Fruit fly (Drosophila melanogaster) whole organism, embryonic: Measurements from ENCODE around the gene stnB.
A peak's percentile ranks its signal among the peaks of the same experiment; 100 is the strongest.

Source experiments
- BtbVII ChIP-seq: fragments of 200-800 bp; sonication (Bioruptor generic); optimal IDR thresholded peaks from 3 replicates; lab custom pipeline; 2017; ENCODE audit warnings: missing biosample characterization, mild to moderate bottlenecking, missing genetic modification characterization
- CG10209 ChIP-seq: fragments of 200-800 bp; sonication (Bioruptor generic); optimal IDR thresholded peaks from 3 replicates; lab custom pipeline; 2017; ENCODE audit warnings: missing biosample characterization, mild to moderate bottlenecking, missing genetic modification characterization, missing genetic modification reagents
- CG10267 ChIP-seq: fragments of 200-800 bp; sonication (Bioruptor generic); optimal IDR thresholded peaks from 2 replicates; lab custom pipeline; 2018; ENCODE audit warnings: missing biosample characterization, mild to moderate bottlenecking, missing genetic modification characterization, moderate library complexity
- CG10366 ChIP-seq: fragments of 200-800 bp; sonication (Bioruptor generic); IDR thresholded peaks from 2 replicates; pipeline ENCODE4 v1.3.6; 2022; ENCODE audit warnings: missing biosample characterization, missing genetic modification characterization
- CG13287 ChIP-seq: fragments of 200-800 bp; sonication (Bioruptor generic); IDR thresholded peaks from 2 replicates; pipeline ENCODE4 v1.3.6; 2022; ENCODE audit warnings: missing biosample characterization, missing genetic modification characterization; ENCODE audit not compliant: partially characterized antibody
- CG13894 ChIP-seq: fragments of 200-800 bp; sonication (Bioruptor generic); optimal IDR thresholded peaks from 3 replicates; lab custom pipeline; 2018; ENCODE audit warnings: missing biosample characterization, mild to moderate bottlenecking, missing genetic modification characterization, moderate library complexity
- CG2116 ChIP-seq: fragments of 200-800 bp; sonication (Bioruptor generic); optimal IDR thresholded peaks from 3 replicates; lab custom pipeline; 2018; ENCODE audit warnings: missing biosample characterization, mild to moderate bottlenecking, missing genetic modification characterization
- CG2120 ChIP-seq: fragments of 200-800 bp; sonication (Bioruptor generic); optimal IDR thresholded peaks from 3 replicates; lab custom pipeline; 2016; ENCODE audit warnings: missing biosample characterization, missing genetic modification characterization
- CG31365 ChIP-seq: fragments of 200-800 bp; sonication (Bioruptor generic); optimal IDR thresholded peaks from 2 replicates; lab custom pipeline; 2018; ENCODE audit warnings: missing biosample characterization, mild to moderate bottlenecking, missing genetic modification characterization
- CG32532 ChIP-seq: fragments of 200-800 bp; sonication (Bioruptor generic); IDR thresholded peaks from 2 replicates; pipeline ENCODE4 v1.3.6; 2022; ENCODE audit warnings: missing biosample characterization, missing genetic modification characterization
- CG3281 ChIP-seq: fragments of 200-800 bp; sonication (Bioruptor generic); optimal IDR thresholded peaks from 3 replicates; lab custom pipeline; 2017; ENCODE audit warnings: missing biosample characterization, mild to moderate bottlenecking, missing genetic modification characterization
- CG3995 ChIP-seq: fragments of 200-800 bp; sonication (Bioruptor generic); optimal IDR thresholded peaks from 3 replicates; lab custom pipeline; 2016; ENCODE audit warnings: missing biosample characterization, missing genetic modification characterization
- CG5180 ChIP-seq: fragments of 200-800 bp; sonication (Bioruptor generic); optimal IDR thresholded peaks from 3 replicates; lab custom pipeline; 2017; ENCODE audit warnings: missing biosample characterization, missing genetic modification characterization, mild to moderate bottlenecking, moderate library complexity, missing genetic modification reagents
- CG6689 ChIP-seq: fragments of 200-800 bp; sonication (Bioruptor generic); IDR thresholded peaks from 2 replicates; pipeline ENCODE4 v1.3.6; 2022; ENCODE audit warnings: missing biosample characterization, missing genetic modification characterization
- CG6791 ChIP-seq: fragments of 200-800 bp; sonication (Bioruptor generic); IDR thresholded peaks from 3 replicates; pipeline ENCODE4 v1.3.6; 2022; ENCODE audit warnings: missing biosample characterization, missing genetic modification characterization; ENCODE audit not compliant: partially characterized antibody
- CG7556 ChIP-seq: fragments of 200-800 bp; sonication (Bioruptor generic); optimal IDR thresholded peaks from 2 replicates; lab custom pipeline; 2017; ENCODE audit warnings: missing biosample characterization, mild to moderate bottlenecking, missing genetic modification characterization
- CG7839 ChIP-seq: fragments of 200-800 bp; sonication (Bioruptor generic); optimal IDR thresholded peaks from 3 replicates; lab custom pipeline; 2018; ENCODE audit warnings: missing biosample characterization, mild to moderate bottlenecking, missing genetic modification characterization, moderate library complexity
- D19A ChIP-seq: fragments of 200-800 bp; optimal IDR thresholded peaks from 3 replicates; lab custom pipeline; 2019; ENCODE audit warnings: missing biosample characterization, mild to moderate bottlenecking, missing genetic modification characterization, moderate library complexity
- E2f2 ChIP-seq: fragments of 200-800 bp; sonication (Bioruptor generic); IDR thresholded peaks from 2 replicates; pipeline ENCODE4 v1.3.6; 2022; ENCODE audit warnings: missing biosample characterization, missing genetic modification characterization
- Elba2 ChIP-seq: fragments of 200-800 bp; sonication (Bioruptor generic); optimal IDR thresholded peaks from 3 replicates; lab custom pipeline; 2016; ENCODE audit warnings: missing biosample characterization, missing genetic modification characterization
- Ets97D ChIP-seq: fragments of 200-800 bp; sonication (Bioruptor generic); optimal IDR thresholded peaks from 3 replicates; lab custom pipeline; 2016; ENCODE audit warnings: missing biosample characterization, missing genetic modification characterization
- HHEX ChIP-seq: fragments of 200-800 bp; sonication (Bioruptor generic); optimal IDR thresholded peaks from 3 replicates; lab custom pipeline; 2017; ENCODE audit warnings: missing biosample characterization, mild to moderate bottlenecking, missing genetic modification characterization, missing genetic modification reagents
- HmgD ChIP-seq: fragments of 200-800 bp; sonication (Bioruptor generic); optimal IDR thresholded peaks from 3 replicates; lab custom pipeline; 2016; ENCODE audit warnings: missing biosample characterization, missing genetic modification characterization
- Kr ChIP-seq: fragments of 200-800 bp; sonication (Bioruptor generic); optimal IDR thresholded peaks from 2 replicates; lab custom pipeline; 2017; ENCODE audit warnings: missing biosample characterization, mild to moderate bottlenecking, missing genetic modification characterization
- Lhr ChIP-seq: fragments of 200-800 bp; sonication (Bioruptor generic); optimal IDR thresholded peaks from 3 replicates; lab custom pipeline; 2017; ENCODE audit warnings: mild to moderate bottlenecking, missing biosample characterization, missing genetic modification reagents, missing genetic modification characterization
- Med ChIP-seq: fragments of 200-800 bp; sonication (Bioruptor generic); peaks from one replicate; lab custom pipeline; 2016; ENCODE audit warnings: missing biosample characterization, missing genetic modification characterization, mild to moderate bottlenecking, inconsistent platforms, moderate library complexity
- Nf-YC ChIP-seq: fragments of 200-800 bp; optimal IDR thresholded peaks from 3 replicates; lab custom pipeline; 2019; ENCODE audit warnings: missing biosample characterization, mild to moderate bottlenecking, missing genetic modification characterization, moderate library complexity
- Rfx ChIP-seq: fragments of 200-800 bp; sonication (Bioruptor generic); IDR thresholded peaks from 2 replicates; pipeline ENCODE4 v1.3.6; 2022; ENCODE audit warnings: missing biosample characterization, missing genetic modification characterization
- Sin3A ChIP-seq: fragments of >200 bp; optimal IDR thresholded peaks from 2 replicates; lab custom pipeline; 2018
- Sry-δ ChIP-seq: fragments of 200-800 bp; sonication (Bioruptor generic); optimal IDR thresholded peaks from 2 replicates; lab custom pipeline; 2016; ENCODE audit warnings: missing biosample characterization, missing genetic modification characterization
- Ssrp ChIP-seq: fragments of 200-800 bp; sonication (Bioruptor generic); optimal IDR thresholded peaks from 2 replicates; lab custom pipeline; 2018; ENCODE audit warnings: missing biosample characterization, mild to moderate bottlenecking, missing genetic modification characterization, moderate library complexity
- Xbp1 ChIP-seq: fragments of 200-800 bp; sonication (Bioruptor generic); optimal IDR thresholded peaks from 3 replicates; lab custom pipeline; 2016; ENCODE audit warnings: missing biosample characterization, mild to moderate bottlenecking, missing genetic modification characterization
- ap ChIP-seq: fragments of 200-800 bp; sonication (Bioruptor generic); IDR thresholded peaks from 2 replicates; pipeline ENCODE4 v1.3.6; 2022; ENCODE audit warnings: missing biosample characterization, missing genetic modification characterization
- ara ChIP-seq: fragments of 200-800 bp; sonication (Bioruptor generic); IDR thresholded peaks from 2 replicates; pipeline ENCODE4 v1.3.6; 2022; ENCODE audit warnings: missing biosample characterization, missing genetic modification characterization
- ato ChIP-seq: fragments of 200-800 bp; sonication (Bioruptor generic); IDR thresholded peaks from 2 replicates; pipeline ENCODE4 v1.3.6; 2022; ENCODE audit warnings: missing biosample characterization, missing genetic modification characterization; ENCODE audit not compliant: partially characterized antibody
- bbx ChIP-seq: fragments of 200-800 bp; sonication (Bioruptor generic); IDR thresholded peaks from 2 replicates; pipeline ENCODE4 v1.3.6; 2022; ENCODE audit warnings: missing biosample characterization, missing genetic modification characterization; ENCODE audit not compliant: partially characterized antibody
- cwo ChIP-seq: fragments of 200-800 bp; sonication (Bioruptor generic); optimal IDR thresholded peaks from 3 replicates; lab custom pipeline; 2017; ENCODE audit warnings: missing biosample characterization, missing genetic modification characterization, mild to moderate bottlenecking, moderate library complexity, missing genetic modification reagents
- dmrt99B ChIP-seq: fragments of 200-800 bp; sonication (Bioruptor generic); optimal IDR thresholded peaks from 2 replicates; lab custom pipeline; 2018; ENCODE audit warnings: missing biosample characterization, mild to moderate bottlenecking, missing genetic modification characterization, moderate library complexity
- exex ChIP-seq: fragments of 200-800 bp; sonication (Bioruptor generic); optimal IDR thresholded peaks from 4 replicates; lab custom pipeline; 2018; ENCODE audit warnings: missing biosample characterization, mild to moderate bottlenecking, missing genetic modification characterization, moderate library complexity
- hkb ChIP-seq, 2 experiments: fragments of 200-800 bp in 1 of 2; fragments of >200 bp in 1 of 2; sonication (Bioruptor generic) in 1 of 2; IDR thresholded peaks in 1 of 2; optimal IDR thresholded peaks in 1 of 2; 2 replicates each; pipeline versions ENCODE4 v1.3.6 to Lab custom; 2017 to 2022; ENCODE audit warnings: missing biosample characterization in 1 of 2, missing genetic modification characterization in 1 of 2
- ind ChIP-seq: fragments of 200-800 bp; sonication (Bioruptor generic); optimal IDR thresholded peaks from 3 replicates; lab custom pipeline; 2016; ENCODE audit warnings: missing biosample characterization, missing genetic modification characterization
- kay ChIP-seq: fragments of 200-800 bp; sonication (Bioruptor generic); optimal IDR thresholded peaks from 2 replicates; lab custom pipeline; 2016; ENCODE audit warnings: missing biosample characterization, missing genetic modification characterization
- maf-S ChIP-seq: fragments of 200-800 bp; sonication (Bioruptor generic); optimal IDR thresholded peaks from 2 replicates; lab custom pipeline; 2016; ENCODE audit warnings: missing biosample characterization, missing genetic modification characterization
- mld ChIP-seq: fragments of 200-800 bp; sonication (Bioruptor generic); IDR thresholded peaks from 3 replicates; pipeline ENCODE4 v1.3.6; 2022; ENCODE audit warnings: missing biosample characterization, missing genetic modification characterization; ENCODE audit not compliant: partially characterized antibody
- nerfin-2 ChIP-seq: fragments of 200-800 bp; sonication (Bioruptor generic); IDR thresholded peaks from 2 replicates; pipeline ENCODE4 v1.3.6; 2022; ENCODE audit warnings: missing biosample characterization, missing genetic modification characterization; ENCODE audit not compliant: partially characterized antibody
- row ChIP-seq: fragments of 200-800 bp; sonication (Bioruptor generic); IDR thresholded peaks from 3 replicates; pipeline ENCODE4 v1.3.6; 2022; ENCODE audit warnings: missing biosample characterization, missing genetic modification characterization
- sens ChIP-seq: fragments of 200-800 bp; sonication (Bioruptor generic); peaks from one replicate; lab custom pipeline; 2016; ENCODE audit warnings: missing biosample characterization, missing genetic modification characterization
- ssp ChIP-seq: fragments of 200-800 bp; sonication (Bioruptor generic); IDR thresholded peaks from 2 replicates; pipeline ENCODE4 v1.3.6; 2022; ENCODE audit warnings: missing biosample characterization, missing genetic modification characterization
- tna ChIP-seq: fragments of 200-800 bp; sonication (Bioruptor generic); IDR thresholded peaks from 2 replicates; pipeline ENCODE4 v1.3.6; 2022; ENCODE audit warnings: missing biosample characterization, missing genetic modification characterization; ENCODE audit not compliant: partially characterized antibody
- toy ChIP-seq: fragments of 200-800 bp; sonication (Bioruptor generic); IDR thresholded peaks from 2 replicates; pipeline ENCODE4 v1.3.6; 2022; ENCODE audit warnings: missing biosample characterization, missing genetic modification characterization

Gene stnB

DNA sequence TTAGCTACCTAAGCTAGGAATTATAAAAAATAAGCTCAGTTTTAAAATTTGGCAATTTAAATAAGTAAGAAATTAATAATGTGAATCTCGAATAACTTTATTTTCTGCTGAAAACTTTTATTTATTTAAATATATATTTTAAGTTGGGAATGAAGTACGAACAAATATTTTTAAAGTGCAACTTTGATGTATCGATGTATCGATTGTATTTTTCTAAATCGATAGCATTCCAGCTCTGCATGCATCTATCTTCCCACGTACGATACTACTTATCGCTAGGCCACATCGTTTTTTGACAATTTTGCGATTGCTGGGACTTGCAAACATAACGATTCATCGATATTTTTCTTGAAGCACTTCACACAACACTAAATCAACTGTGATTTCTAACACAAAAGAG is 3.0 kb upstream of the stnB start (continued):
- TF ChIP-seq row (GFP tag; lab: Robert Waterston, UW), result peak; percentile 67
- peak; percentile 11 for TF ChIP-seq Nf-YC (tag; lab: Kevin White, UChicago)
- TF ChIP-seq CG3281, result peak; percentile 1
- TF ChIP-seq bbx, result peak; percentile 98
- peak; percentile 99 for TF ChIP-seq CG6791 (GFP tag; lab: Robert Waterston, UW)
- TF ChIP-seq CG5180 (GFP tag; lab: Kevin White, UChicago), result no peak
- peak; percentile 97 for TF ChIP-seq mld (GFP tag; lab: Robert Waterston, UW)
- TF ChIP-seq nerfin-2, result peak; percentile 97
- TF ChIP-seq Xbp1 (GFP tag; lab: Kevin White, UChicago), result peak; percentile 23
- peak; percentile 29 for TF ChIP-seq Ssrp (tag; lab: Kevin White, UChicago)
- no peak for TF ChIP-seq maf-S
- TF ChIP-seq CG10209, result no peak
- peak; percentile 22 for TF ChIP-seq CG10366 (GFP tag; lab: Robert Waterston, UW)
- TF ChIP-seq BtbVII (GFP tag; lab: Kevin White, UChicago), result no peak
- peak; percentile 56 for TF ChIP-seq CG32532 (GFP tag; lab: Robert Waterston, UW)
- no peak for TF ChIP-seq kay
- no peak for TF ChIP-seq exex
- TF ChIP-seq Kr, result no peak
- TF ChIP-seq Lhr (GFP tag; lab: Kevin White, UChicago), result no peak
- TF ChIP-seq Med (GFP tag; lab: Kevin White, UChicago), result peak; percentile 82
- no peak for TF ChIP-seq ind (GFP tag; lab: Kevin White, UChicago)
- peak; percentile 60 for TF ChIP-seq CG10267 (tag; lab: Kevin White, UChicago)
- peak; percentile 27 for TF ChIP-seq HmgD (GFP tag; lab: Kevin White, UChicago)
- TF ChIP-seq tna (GFP tag; lab: Robert Waterston, UW), result peak; percentile 98
- TF ChIP-seq Sry-δ, result peak; percentile 84
- TF ChIP-seq Ets97D (GFP tag; lab: Kevin White, UChicago), result peak; percentile 52
- TF ChIP-seq CG3995 (GFP tag; lab: Kevin White, UChicago), result peak; percentile 93
- 0 out of 2 replicates have a peak, but pooled peaks have one; percentile 11 for TF ChIP-seq ap (GFP tag; lab: Robert Waterston, UW)
- TF ChIP-seq Sin3A, result no peak
- peak; percentile 30 for TF ChIP-seq dmrt99B (tag; lab: Kevin White, UChicago)
- TF ChIP-seq CG13894 (tag; lab: Kevin White, UChicago), result peak; percentile 28
- no peak for TF ChIP-seq Elba2 (GFP tag; lab: Kevin White, UChicago)
- 0 out of 2 replicates have a peak, but pooled peaks have one; percentile 37 for TF ChIP-seq CG6689
- TF ChIP-seq ssp, result peak; percentile 38; the same call in 1 of the 2 replicates
- TF ChIP-seq sens (GFP tag; lab: Kevin White, UChicago), result peak; percentile 64
- TF ChIP-seq ato (GFP tag; lab: Robert Waterston, UW), result peak; percentile 95
- peak; percentile 22 for TF ChIP-seq CG7839 (tag; lab: Kevin White, UChicago)
- no peak for TF ChIP-seq CG31365 (tag; lab: Kevin White, UChicago)
- no peak for TF ChIP-seq cwo
- TF ChIP-seq ara (GFP tag; lab: Robert Waterston, UW), result no peak
- peak; percentile 84 for TF ChIP-seq CG2116 (GFP tag; lab: Kevin White, UChicago)
- TF ChIP-seq hkb (optimal IDR thresholded peaks at IDR 0.05; lab: Kevin White, UChicago), result no peak
- 0 out of 2 replicates have a peak, but pooled peaks have one; percentile 20 for TF ChIP-seq hkb (GFP tag; IDR thresholded peaks at IDR 0.05; lab: Robert Waterston, UW)
- peak; percentile 12 for TF ChIP-seq CG7556 (GFP tag; lab: Kevin White, UChicago)
- peak; percentile 64 for TF ChIP-seq Rfx (GFP tag; lab: Robert Waterston, UW)
- TF ChIP-seq CG2120, result peak; percentile 0
- TF ChIP-seq toy, result no peak
- peak; percentile 52 for TF ChIP-seq E2f2 (GFP tag; lab: Robert Waterston, UW)
- TF ChIP-seq CG13287 (GFP tag; lab: Robert Waterston, UW), result peak; percentile 94
- peak; percentile 2 for TF ChIP-seq D19A (tag; lab: Kevin White, UChicago)
- peak; percentile 20 for TF ChIP-seq HHEX (GFP tag; lab: Kevin White, UChicago)
